Worm (Caenorhabditis elegans) whole organism, L4/young adult: ENCODE data around the gene sfxn-1.5.

Source experiments
- W03F9.2 ChIP-seq: fragments of 150-350 bp; optimal IDR thresholded peaks from 2 replicates; lab custom pipeline; 2014; ENCODE audit warnings: missing biosample characterization, missing genetic modification characterization
- dao-5 ChIP-seq: sonication (generic microtip); optimal IDR thresholded peaks from 2 replicates; lab custom pipeline; 2016; ENCODE audit warnings: missing genotype, missing genetic modification characterization, moderate library complexity, missing compliant biosample characterization
- him-1 ChIP-seq: sonication (generic microtip); optimal IDR thresholded peaks from 2 replicates; lab custom pipeline; 2016; ENCODE audit warnings: missing genotype, missing genetic modification reagents, missing genetic modification characterization, missing compliant biosample characterization

The sfxn-1.5 gene

DNA sequence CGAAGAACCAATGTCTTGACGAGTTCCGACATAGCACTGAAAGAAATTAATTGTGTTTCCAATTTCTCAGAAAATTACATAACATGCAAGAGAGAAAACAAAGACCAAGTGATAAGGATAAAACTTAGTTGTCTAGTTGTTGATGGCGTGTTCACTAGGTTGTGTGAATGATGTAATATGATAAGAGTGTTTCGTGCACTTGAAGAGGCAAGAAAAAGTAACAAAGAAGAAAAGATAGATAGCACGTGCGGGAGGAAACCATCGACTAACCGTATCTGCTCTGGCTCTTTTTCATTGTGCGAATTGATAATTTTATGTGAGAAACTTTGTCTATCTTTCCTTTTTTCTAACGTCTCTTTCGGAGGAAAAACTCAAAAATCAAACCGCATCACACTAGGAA lies at the start of gene sfxn-1.5:
Gene sfxn-1.5 (minus strand): TSS at position 36 of the 400 bp plus-strand sequence.
- TF ChIP-seq him-1, result no peak
- no peak for TF ChIP-seq W03F9.2 (tag; lab: Kevin White, UChicago)
- no peak for TF ChIP-seq dao-5 (tag; lab: Kevin White, UChicago)

DNA sequence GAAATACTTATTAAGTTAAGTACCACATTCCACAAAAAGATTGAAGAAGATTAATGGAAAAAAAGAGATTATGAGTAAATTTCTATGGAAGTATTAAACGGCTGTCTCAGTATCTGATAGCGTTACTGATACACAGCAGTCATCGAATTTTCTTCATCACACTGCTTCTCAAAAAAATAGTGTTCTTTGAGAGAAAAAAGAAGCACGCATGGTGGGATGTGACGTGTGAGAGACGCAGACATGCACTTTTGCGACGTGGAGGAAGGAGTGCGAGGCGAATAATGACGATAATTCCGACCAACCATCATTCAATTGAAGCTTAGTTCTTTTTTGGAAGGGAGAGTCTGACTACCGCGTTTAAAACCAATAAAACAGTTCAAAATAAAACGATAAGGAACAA lies 48.8 kb upstream of the sfxn-1.5 start, which contains the start of gene C44C10.11:
Gene C44C10.11 (minus strand): TSS at position 115 of the 400 bp plus-strand sequence.
- TF ChIP-seq dao-5 (tag; lab: Kevin White, UChicago) (no peak), W03F9.2 (tag; lab: Kevin White, UChicago) (peak; percentile 16)

DNA sequence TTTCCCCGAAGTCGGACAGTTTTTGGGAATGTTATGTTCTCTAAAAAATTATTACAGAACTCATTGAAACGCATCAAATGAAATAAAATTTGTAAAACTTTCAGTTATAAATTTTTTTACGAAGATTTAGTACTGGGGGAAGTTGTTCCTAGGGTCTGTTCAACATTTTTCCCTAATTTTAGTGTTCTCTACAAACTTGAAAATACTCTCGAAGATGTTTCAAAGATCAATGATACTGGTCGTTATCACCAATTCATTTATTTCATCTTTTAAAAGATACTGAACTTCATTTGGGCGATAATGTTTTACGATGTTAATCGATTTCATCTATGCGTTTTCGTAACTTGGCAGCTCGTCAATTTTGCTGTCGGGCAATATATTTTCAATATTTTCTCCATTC lies 40.8 kb upstream of the sfxn-1.5 start, which contains the start of gene C44C10.3:
Gene C44C10.3 (plus strand): TSS at position 301 of the 400 bp plus-strand sequence.
- TF ChIP-seq W03F9.2 (tag; lab: Kevin White, UChicago), result no peak
- no peak for TF ChIP-seq him-1
- TF ChIP-seq dao-5 (tag; lab: Kevin White, UChicago), result no peak

DNA sequence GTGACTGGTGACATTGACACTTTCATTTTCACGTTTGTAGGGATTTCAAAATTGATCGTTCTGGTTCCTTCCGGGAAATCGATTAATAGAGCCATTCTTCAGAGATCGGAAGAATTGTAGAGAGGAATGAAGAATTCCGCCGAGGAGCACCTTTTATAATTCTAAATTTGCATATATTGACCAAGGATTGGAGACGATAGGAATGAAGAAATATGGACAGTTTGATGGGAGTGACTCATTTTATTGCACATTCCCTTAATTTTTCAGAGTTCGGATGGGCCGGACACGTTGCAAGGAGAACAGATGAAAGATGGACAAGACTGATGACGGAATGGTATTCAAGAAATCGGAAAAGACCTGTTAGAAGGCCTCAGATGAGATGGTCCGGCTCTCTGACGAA lies 38.8 kb upstream of the sfxn-1.5 start, which contains the start of gene C44C10.15:
Gene C44C10.15 (minus strand): TSS at position 101 of the 400 bp plus-strand sequence.
- TF ChIP-seq W03F9.2 (tag; lab: Kevin White, UChicago) (no peak), dao-5 (tag; lab: Kevin White, UChicago) (no peak)

DNA sequence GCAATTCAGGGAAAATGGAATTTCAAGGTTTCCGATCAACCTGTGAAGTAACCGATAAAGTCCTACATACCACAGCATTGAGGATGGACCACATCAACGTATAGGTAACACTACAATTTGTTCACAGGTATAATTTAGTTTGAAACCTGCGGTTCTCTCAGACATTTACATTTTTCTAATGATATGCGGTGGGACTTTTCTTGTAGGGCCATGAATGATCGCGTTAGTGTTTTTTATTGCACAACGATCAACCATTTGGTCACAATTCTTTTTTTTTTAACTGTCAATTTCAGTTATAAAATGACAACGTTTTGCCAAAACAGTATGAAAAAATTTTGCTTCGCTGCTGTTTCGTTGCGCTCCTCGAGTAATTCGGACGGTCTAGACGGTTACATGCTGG lies 35.2 kb upstream of the sfxn-1.5 start, which contains the start of gene C44C10.12:
Gene C44C10.12 (plus strand): TSS at position 301 of the 400 bp plus-strand sequence.
- TF ChIP-seq W03F9.2 (tag; lab: Kevin White, UChicago) (no peak), him-1 (no peak), dao-5 (tag; lab: Kevin White, UChicago) (no peak)

DNA sequence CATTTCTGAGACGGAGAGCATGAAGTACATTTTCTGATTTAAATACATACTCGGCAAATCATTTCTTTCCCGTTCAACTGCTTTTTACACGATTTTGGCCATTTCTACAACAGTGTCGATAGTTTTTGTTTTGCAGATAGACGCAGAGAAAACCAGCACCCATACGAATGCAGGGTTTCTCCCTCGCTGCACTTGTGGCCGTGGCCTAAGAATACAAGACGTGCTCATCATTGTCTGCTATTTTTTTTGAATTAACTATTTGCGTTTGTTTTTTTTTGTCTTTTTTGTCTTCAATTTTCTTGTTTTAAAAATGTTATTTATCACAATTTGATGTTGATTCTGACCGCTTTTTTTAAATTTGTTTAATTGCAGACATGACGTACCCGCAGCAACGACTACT lies 31.6 kb upstream of the sfxn-1.5 start, which contains the start of gene smcl-1:
Gene smcl-1 (plus strand): TSS at position 373 of the 400 bp plus-strand sequence.
- TF ChIP-seq dao-5 (tag; lab: Kevin White, UChicago), result no peak
- TF ChIP-seq W03F9.2 (tag; lab: Kevin White, UChicago), result no peak
- TF ChIP-seq him-1, result no peak

DNA sequence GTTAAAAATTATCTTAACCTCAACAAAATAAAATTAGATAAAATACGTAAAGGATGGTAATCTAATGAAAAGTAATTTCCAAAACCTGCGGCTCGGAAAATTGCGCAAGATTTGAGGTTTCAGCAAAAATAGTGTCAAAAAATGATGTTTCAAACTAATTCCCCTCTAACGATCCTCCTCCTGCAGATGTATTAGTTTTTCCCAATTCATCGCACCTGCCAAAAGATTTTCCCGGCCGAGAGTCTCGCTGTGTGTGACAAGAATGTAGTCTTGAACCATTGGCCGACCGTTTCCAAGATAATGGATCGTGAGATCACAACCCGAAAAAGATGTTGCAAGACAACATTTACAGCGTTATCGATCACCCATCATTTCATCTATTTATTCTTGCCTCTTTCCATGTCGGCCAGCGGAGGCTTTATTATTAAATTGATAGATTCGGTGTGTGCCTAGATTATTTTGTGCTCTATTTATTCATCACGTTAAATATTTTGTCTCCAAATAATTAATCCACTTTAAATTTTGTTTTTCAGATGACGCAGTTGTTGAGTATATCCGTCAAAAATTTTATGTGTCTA lies 28.6 kb upstream of the sfxn-1.5 start, which contains the start of the genes C44C10.10 and C44C10.5:
Gene C44C10.10 (plus strand): TSS at position 301 of the 578 bp plus-strand sequence.
Gene C44C10.5 (plus strand): TSS at position 528 of the 578 bp plus-strand sequence.
- no peak for TF ChIP-seq W03F9.2 (tag; lab: Kevin White, UChicago)
- TF ChIP-seq him-1, result no peak
- TF ChIP-seq dao-5 (tag; lab: Kevin White, UChicago), result no peak

DNA sequence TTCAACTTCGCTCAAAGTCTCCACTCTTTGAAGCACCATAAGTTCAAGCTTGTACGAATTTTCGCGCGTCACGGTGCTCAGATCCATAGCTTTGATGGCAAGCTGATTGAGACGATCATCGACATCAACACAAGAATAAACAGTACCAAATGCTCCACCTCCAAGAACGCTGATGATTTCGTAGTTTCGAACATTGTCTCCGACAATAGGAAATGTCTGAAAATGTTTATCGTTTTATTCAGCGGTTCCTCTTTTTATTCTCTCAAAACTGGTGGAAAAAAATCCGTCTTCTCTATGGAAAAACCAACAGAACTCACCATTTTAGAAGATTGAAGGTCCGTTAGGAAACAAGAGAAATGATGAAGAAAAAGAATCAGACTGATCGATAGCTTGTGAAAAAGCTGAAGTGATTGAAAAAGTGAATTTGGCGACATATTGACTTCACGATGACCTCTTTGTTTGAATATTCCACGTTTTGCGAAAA lies 26.4 kb upstream of the sfxn-1.5 start, which contains the start of gene C44C10.7:
Gene C44C10.7 (minus strand): TSS at position 434 of the 484 bp plus-strand sequence.
- no peak for TF ChIP-seq dao-5 (tag; lab: Kevin White, UChicago)
- no peak for TF ChIP-seq W03F9.2 (tag; lab: Kevin White, UChicago)
- TF ChIP-seq him-1, result no peak

DNA sequence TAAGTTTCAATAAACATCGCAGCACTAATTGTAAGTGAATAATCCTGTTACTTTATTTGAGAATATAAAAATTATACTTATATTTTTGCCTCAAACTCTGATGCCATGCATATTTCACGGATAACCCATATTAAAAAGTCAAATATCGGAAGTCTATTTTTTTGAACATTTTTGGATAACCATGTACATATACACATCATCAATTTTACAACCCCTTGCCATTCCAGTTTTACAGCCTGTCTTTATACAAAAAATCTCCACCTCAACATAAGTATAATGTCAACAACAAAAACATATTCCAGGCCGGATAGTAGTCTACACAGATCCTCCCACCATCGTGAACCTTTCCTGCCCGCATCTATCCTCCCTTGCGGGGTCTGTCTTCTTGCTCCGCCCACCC lies 22.8 kb upstream of the sfxn-1.5 start, which contains the start of gene hnd-1:
Gene hnd-1 (plus strand): TSS at position 301 of the 400 bp plus-strand sequence.
- TF ChIP-seq dao-5 (tag; lab: Kevin White, UChicago), result no peak
- no peak for TF ChIP-seq W03F9.2 (tag; lab: Kevin White, UChicago)
- no peak for TF ChIP-seq him-1

DNA sequence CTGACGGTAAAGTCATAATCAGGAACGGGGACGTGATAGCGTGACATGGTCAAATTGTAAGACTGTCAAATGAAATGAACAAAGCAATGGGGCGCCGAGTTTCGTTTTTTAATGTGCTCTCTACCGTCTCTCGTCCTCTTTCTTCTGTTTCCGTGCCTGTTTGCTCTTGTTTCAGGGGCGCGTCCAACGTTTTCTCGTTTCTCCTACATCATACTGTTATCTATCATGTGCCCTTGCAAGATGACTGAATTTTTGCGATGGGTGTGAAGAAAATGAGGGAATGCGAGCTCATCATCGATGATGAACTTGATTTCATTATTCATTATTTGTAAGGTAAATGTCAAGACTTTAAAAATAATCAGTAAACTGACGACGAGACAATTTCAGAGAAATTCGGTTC lies 19.4 kb upstream of the sfxn-1.5 start, which contains the start of gene T04F8.7:
Gene T04F8.7 (minus strand): TSS at position 130 of the 400 bp plus-strand sequence.
- TF ChIP-seq him-1, result no peak
- no peak for TF ChIP-seq dao-5 (tag; lab: Kevin White, UChicago)
- no peak for TF ChIP-seq W03F9.2 (tag; lab: Kevin White, UChicago)

DNA sequence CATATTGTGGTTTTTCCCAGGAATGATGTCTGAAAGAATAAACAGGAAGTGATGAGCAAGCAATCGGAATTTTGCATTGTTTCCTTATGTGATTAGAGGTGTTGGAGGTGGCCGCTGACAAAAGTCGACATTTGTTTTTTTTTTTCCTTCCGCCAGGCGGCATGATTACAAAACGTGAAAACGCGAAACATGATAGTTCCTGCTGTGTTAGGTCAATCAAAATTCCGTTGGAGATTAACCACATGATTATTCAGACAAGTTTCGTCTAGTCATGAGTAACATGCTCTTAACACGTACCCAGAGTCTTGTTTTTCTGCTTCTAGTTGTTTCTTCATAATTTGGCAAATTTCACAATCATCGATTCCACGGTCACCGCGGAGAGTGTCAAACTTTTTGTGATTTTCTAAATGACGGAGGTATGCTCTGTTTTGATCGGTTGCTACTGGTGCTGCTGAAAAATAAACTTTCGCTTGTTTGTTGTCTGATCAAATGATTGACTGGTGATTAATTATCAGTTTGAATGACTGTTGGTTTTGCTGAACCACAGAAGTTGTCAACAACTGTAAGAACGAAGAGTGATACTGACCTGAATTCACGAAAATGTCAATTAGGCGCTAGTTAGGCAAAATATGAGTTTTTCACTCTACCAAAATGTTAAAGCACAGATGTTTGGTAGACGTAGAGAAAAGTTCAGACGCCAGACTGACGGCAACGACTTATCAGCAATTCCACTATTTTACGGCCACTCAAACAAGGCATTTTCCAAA lies 17.9 kb upstream of the sfxn-1.5 start:
- TF ChIP-seq him-1 (no peak), W03F9.2 (tag; lab: Kevin White, UChicago) (no peak), dao-5 (tag; lab: Kevin White, UChicago) (no peak)

DNA sequence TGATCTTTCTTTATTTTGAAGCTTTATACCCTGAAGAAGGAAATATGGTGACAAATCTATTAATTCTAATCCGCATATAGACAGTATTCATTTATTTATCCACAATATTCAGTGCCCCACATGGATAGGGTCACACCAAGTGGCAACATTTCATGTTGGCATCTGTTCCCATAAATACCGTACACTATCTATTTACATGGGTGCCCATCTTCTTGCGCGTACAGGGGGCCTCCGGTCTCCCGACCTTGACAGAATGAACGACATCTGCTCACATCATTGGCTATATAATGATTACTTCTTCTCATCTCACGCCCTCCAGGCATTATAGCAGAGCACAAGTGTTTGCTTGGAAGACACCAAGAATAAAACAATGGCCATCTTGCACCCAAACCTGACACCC lies 14.1 kb upstream of the sfxn-1.5 start:
- TF ChIP-seq W03F9.2 (tag; lab: Kevin White, UChicago) (no peak), him-1 (no peak), dao-5 (tag; lab: Kevin White, UChicago) (no peak)

DNA sequence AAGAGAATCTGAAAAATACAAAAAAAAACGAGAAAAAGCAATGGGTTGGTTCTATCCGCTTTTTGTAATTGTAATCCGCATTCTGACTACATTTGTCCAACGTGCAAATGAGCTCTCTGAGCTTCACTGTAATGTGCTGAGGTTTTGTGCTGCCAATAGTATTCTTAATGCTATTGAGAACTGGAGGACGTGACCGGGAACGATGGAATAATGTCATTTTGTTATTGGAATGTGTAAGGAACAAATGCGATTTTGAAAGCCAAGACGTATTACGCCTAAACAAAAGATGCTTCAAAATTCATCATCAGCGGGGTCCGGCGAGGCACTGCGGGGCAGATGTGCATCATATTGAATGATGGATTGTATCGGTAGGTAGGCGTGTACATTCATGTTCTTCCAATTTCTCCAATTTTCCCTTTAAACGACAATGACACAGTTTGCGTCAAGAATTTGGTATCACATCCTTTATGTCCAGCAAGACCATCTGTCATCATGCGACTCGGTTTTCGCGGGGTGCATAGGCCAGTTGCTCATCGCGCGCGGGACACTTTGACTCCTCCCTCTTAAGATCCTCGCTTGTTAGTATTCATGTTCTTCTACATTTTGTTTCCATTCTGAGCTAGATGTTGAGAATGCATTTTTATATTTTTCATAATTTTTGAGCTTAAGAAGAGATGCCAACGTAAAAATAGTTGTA lies 11.8 kb upstream of the sfxn-1.5 start:
- TF ChIP-seq dao-5 (tag; lab: Kevin White, UChicago) (no peak), him-1 (no peak), W03F9.2 (tag; lab: Kevin White, UChicago) (no peak)
